Worm (Caenorhabditis elegans) whole organism, L3 larva: ENCODE measurements around the gene let-756.
A peak's percentile ranks its signal among the peaks of the same experiment; 100 is the strongest.

Source experiments
- elt-3 ChIP-seq, 3 experiments: fragments of 150-350 bp in 1 of 3; sonication (generic microtip) in 2 of 3; optimal IDR thresholded peaks; 2 replicates in 2 of 3; 4 replicates in 1 of 3; lab custom pipeline; 2014 to 2017; ENCODE audit warnings: missing biosample characterization in 3 of 3, missing genetic modification characterization in 3 of 3
- nhr-11 ChIP-seq: fragments of 150-350 bp; optimal IDR thresholded peaks from 2 replicates; lab custom pipeline; 2014; ENCODE audit warnings: missing biosample characterization, missing genetic modification characterization
- pha-4 ChIP-seq: fragments of 150-350 bp; optimal IDR thresholded peaks from 2 replicates; lab custom pipeline; 2014; ENCODE audit warnings: missing biosample characterization, missing genetic modification reagents, missing genetic modification characterization
- unc-62 ChIP-seq: fragments of 150-350 bp; sonication (generic microtip); optimal IDR thresholded peaks from 4 replicates; lab custom pipeline; 2014; ENCODE audit warnings: missing biosample characterization, missing genetic modification reagents, missing genetic modification characterization

DNA sequence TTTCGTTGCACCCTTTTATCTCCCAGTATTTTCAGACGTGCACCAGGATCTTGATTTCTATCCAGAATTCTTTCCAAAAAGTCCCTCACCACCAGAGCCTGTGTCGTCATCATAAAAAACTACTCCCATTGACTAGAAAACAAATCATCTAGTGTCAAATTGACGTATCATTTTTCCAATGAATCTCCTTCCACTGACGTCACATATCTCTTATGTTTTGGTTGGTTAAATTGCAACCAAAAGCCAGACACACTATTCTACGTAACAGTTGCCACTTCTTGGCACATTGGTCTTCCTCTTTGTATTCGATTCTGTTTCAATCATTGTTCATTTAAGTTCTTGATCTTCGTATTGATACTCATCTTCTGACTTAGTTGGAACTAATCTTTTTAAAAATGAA, 8.8 kb upstream of the let-756 start:
- no peak for TF ChIP-seq unc-62
- TF ChIP-seq pha-4 (tag; lab: Kevin White, UChicago): no peak
- TF ChIP-seq elt-3 (tag; optimal IDR thresholded peaks at IDR 0.05; lab: Kevin White, UChicago): no peak
- peak; percentile 31 for TF ChIP-seq nhr-11
